Worm (Caenorhabditis elegans) whole organism, mixed stage, embryonic: Measurements from ENCODE around the gene xrn-1.

Experiments used
- ces-1 ChIP-seq: fragments of 150-350 bp; optimal IDR thresholded peaks from 2 replicates; lab custom pipeline; 2014; ENCODE audit warnings: missing biosample characterization, missing genetic modification reagents, missing genetic modification characterization
- lsy-2 ChIP-seq: fragments of 150-350 bp; optimal IDR thresholded peaks from 2 replicates; lab custom pipeline; 2014; ENCODE audit warnings: missing biosample characterization, missing genetic modification characterization
- mep-1 ChIP-seq: fragments of 150-350 bp; optimal IDR thresholded peaks from 2 replicates; lab custom pipeline; 2017; ENCODE audit warnings: missing biosample characterization, missing genetic modification reagents, missing genetic modification characterization, inconsistent platforms
- nhr-28 ChIP-seq: fragments of 150-350 bp; optimal IDR thresholded peaks from 2 replicates; lab custom pipeline; 2014; ENCODE audit warnings: missing biosample characterization, missing genetic modification characterization
- nhr-76 ChIP-seq: sonication (generic microtip); optimal IDR thresholded peaks from 2 replicates; lab custom pipeline; 2017; ENCODE audit warnings: missing biosample characterization, missing genetic modification characterization
- snpc-4 ChIP-seq: fragments of 150-350 bp; optimal IDR thresholded peaks from 2 replicates; lab custom pipeline; 2014; ENCODE audit warnings: missing biosample characterization, missing genetic modification characterization
- sptf-1 ChIP-seq: sonication (generic microtip); optimal IDR thresholded peaks from 2 replicates; lab custom pipeline; 2017; ENCODE audit warnings: mild to moderate bottlenecking, missing genetic modification characterization, moderate library complexity, missing compliant biosample characterization
- ztf-11 ChIP-seq: fragments of 150-350 bp; optimal IDR thresholded peaks from 2 replicates; lab custom pipeline; 2014; ENCODE audit warnings: missing biosample characterization, missing genetic modification characterization

DNA sequence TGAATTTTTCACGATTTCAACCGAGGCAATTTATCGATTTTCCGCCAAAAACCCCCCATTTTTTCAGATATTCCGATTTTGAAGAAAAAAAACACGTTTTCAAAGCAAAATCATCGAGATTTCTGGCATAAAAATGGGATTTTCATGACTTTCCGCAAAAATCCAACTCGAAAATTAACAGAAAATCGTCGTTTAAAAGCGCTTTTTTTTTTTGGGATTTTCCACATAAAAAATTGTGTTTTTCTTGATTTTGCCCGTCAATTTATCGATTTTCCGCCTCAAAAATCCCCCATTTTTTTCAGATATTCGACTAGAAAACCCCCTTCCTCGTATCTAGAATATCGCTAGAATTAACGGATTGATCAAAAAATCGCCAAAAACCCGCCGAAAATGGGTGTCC is at the start of gene xrn-1:
- TF ChIP-seq lsy-2 (tag; lab: Kevin White, UChicago), result no peak
- no peak for TF ChIP-seq ces-1 (GFP tag; lab: Kevin White, UChicago)
- no peak for TF ChIP-seq nhr-76 (tag; lab: Kevin White, UChicago)
- TF ChIP-seq ztf-11 (tag; lab: Kevin White, UChicago), result no peak
- no peak for TF ChIP-seq nhr-28 (tag; lab: Kevin White, UChicago)
- no peak for TF ChIP-seq mep-1 (tag; lab: Kevin White, UChicago)
- no peak for TF ChIP-seq snpc-4 (tag; lab: Kevin White, UChicago)
- TF ChIP-seq sptf-1 (tag; lab: Kevin White, UChicago), result no peak
